Worm (Caenorhabditis elegans): ENCODE data around the gene F10D2.10.

DNA sequence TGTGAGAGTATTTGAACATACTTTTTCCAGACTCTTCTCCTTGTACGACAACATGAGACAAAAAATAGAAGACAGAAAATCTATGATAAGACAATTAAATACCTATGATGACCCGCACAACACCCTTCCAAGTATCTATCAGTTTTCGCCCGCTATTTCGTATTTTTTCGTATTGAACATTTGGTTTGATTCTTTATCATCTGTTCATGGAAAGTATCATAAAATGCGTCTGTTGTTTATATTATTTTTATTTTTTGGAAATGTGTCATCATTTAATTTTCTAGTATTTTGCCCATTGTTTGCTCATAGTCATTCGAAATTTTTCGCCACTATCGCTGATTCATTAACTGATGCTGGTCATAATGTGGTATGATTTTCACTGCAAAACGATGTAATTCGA lies 1.1 kb upstream of the F10D2.10 start, which contains the start of gene ugt-39:
- TF ChIP-seq unc-62 (GFP tag; optimal IDR thresholded peaks at IDR 0.05) (no peak), mep-1 (tag; optimal IDR thresholded peaks at IDR 0.05) (no peak)

All from whole organism, mixed stage, embryonic.